Fruit fly (Drosophila melanogaster): ENCODE data around the gene CG12256.

DNA sequence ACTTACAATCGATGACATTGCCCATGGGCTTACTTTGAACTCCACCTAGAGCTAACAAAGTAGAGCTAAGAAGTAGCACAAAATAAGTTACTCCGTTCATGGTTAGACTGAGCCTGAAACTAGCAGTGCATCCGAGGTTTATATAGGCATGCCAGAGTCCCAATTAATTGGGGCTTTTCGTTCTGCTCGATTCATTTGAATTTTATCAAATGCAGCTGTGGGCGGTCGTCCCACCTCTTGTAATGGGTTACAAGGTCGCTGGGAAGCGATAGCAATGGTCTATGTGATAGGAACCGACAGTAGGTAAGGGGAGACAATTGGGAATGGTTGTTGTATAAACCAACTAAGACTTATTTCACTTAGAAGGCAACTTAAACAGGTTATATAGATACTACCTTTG lies at the start of gene CG12256:
- no peak for TF ChIP-seq h (GFP tag; optimal IDR thresholded peaks at IDR 0.05)
- TF ChIP-seq Dif (GFP tag; optimal IDR thresholded peaks at IDR 0.05; ENCODE audit: partially characterized antibody): no peak
- TF ChIP-seq psq (GFP tag; optimal IDR thresholded peaks at IDR 0.05): no peak
- no peak for TF ChIP-seq Vsx2 (GFP tag; optimal IDR thresholded peaks at IDR 0.05; ENCODE audit: partially characterized antibody)

Data from whole organism, wandering third instar larva.